Fruit fly (Drosophila melanogaster): ENCODE results near the gene CG31274.
A peak's percentile ranks its signal among the peaks of the same experiment; 100 is the strongest.

CG31274 gene

DNA sequence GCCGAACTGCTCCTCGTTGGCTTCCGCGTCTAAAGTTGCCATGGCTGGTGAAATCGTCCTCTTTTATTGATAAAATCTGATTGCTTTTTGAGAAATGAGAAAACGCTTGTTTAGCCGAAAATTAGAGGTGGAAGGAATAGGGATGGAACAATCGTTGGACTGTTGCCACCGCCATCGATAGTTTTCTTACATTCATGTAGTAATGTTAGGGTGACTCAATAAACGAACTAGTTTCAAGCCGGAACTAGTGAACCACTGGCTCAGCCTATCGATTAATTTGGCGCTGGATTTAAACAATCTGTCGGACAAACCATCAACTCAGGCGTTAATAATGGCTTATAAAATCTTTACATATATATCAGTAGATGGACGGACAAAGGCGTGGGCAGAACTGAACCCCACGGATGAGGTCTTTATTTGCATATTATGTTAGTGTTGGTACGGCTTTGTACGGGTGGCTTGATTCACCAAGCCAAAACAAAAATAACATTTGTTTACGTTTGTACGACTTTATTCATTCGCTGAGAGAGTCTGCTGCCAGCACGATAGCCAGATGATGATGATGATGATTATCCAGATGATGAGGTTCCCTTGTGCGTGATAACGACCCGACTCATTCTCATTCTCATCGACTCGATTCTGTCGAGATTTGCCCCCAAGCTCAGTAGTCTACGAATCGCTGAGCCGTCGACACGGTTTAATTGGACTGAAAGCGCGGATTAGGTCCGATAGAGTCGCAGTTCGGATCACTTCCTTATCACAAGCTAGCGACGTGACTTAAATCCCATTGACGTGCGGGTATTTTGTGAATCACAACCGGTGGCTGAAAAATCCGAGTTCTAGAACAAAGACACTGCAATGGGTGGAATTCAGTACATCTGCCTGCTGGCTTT is 9.6 kb downstream of the CG31274 start, which contains the start of the genes Sf3a1 and Irc (continued):
- TF ChIP-seq CG2120 (GFP tag; optimal IDR thresholded peaks at IDR 0.05) (peak; percentile 67), lov (optimal IDR thresholded peaks at IDR 0.05) (no peak), lov (GFP tag; IDR thresholded peaks at IDR 0.05) (no peak), Antp (GFP tag; optimal IDR thresholded peaks at IDR 0.05) (peak; percentile 19), HmgZ (tag; optimal IDR thresholded peaks at IDR 0.05) (peak; percentile 75), CG9797 (GFP tag; optimal IDR thresholded peaks at IDR 0.05) (peak; percentile 29), z (GFP tag; IDR thresholded peaks at IDR 0.05) (no peak), CHES-1-like (GFP tag; optimal IDR thresholded peaks at IDR 0.05) (peak; percentile 36), inv (GFP tag; IDR thresholded peaks at IDR 0.05; ENCODE audit: partially characterized antibody) (peak; percentile 94), CG14014 (GFP tag; IDR thresholded peaks at IDR 0.05) (no peak), CG7963 (GFP tag; IDR thresholded peaks at IDR 0.05; ENCODE audit: partially characterized antibody) (peak; percentile 90), Opbp (GFP tag; IDR thresholded peaks at IDR 0.05; ENCODE audit: partially characterized antibody) (peak; percentile 97), ind (GFP tag; optimal IDR thresholded peaks at IDR 0.05) (no peak), CG33213 (GFP tag; optimal IDR thresholded peaks at IDR 0.05) (peak; percentile 62), CG17568 (GFP tag; optimal IDR thresholded peaks at IDR 0.05) (peak; percentile 100), zen2 (GFP tag; IDR thresholded peaks at IDR 0.05; ENCODE audit: partially characterized antibody) (peak; percentile 95), CG6854 (GFP tag; optimal IDR thresholded peaks at IDR 0.05) (no peak), tx (GFP tag; optimal IDR thresholded peaks at IDR 0.05) (peak; percentile 18), ems (GFP tag; optimal IDR thresholded peaks at IDR 0.05) (peak; percentile 49), Pdp1 (GFP tag; optimal IDR thresholded peaks at IDR 0.05) (peak; percentile 25 to 54), Bgb (GFP tag; IDR thresholded peaks at IDR 0.05; ENCODE audit: partially characterized antibody) (peak; percentile 98), fd102C (GFP tag; optimal IDR thresholded peaks at IDR 0.05) (no peak), CG11456 (GFP tag; IDR thresholded peaks at IDR 0.05) (0 out of 3 replicates have a peak, but pooled peaks have one; percentile 17), da (GFP tag; optimal IDR thresholded peaks at IDR 0.05) (no peak), slbo (GFP tag; IDR thresholded peaks at IDR 0.05) (peak; percentile 58; the same call in 1 of the 2 replicates), CG34224 (GFP tag; IDR thresholded peaks at IDR 0.05; ENCODE audit: partially characterized antibody) (peak; percentile 95), CG17186 (GFP tag; optimal IDR thresholded peaks at IDR 0.05) (peak; percentile 30), Myb (GFP tag; optimal IDR thresholded peaks at IDR 0.05) (peak; percentile 41), Dll (GFP tag; IDR thresholded peaks at IDR 0.05; ENCODE audit: partially characterized antibody) (peak; percentile 96), kni (GFP tag; optimal IDR thresholded peaks at IDR 0.05) (no peak), CG17359 (tag; optimal IDR thresholded peaks at IDR 0.05) (no peak), CG2712 (tag; optimal IDR thresholded peaks at IDR 0.05) (peak; percentile 51), chm (GFP tag; IDR thresholded peaks at IDR 0.05) (peak; percentile 5; the same call in 1 of the 2 replicates), pzg (GFP tag; optimal IDR thresholded peaks at IDR 0.05) (peak; percentile 95), tna (GFP tag; IDR thresholded peaks at IDR 0.05; ENCODE audit: partially characterized antibody) (peak; percentile 94), grn (GFP tag; optimal IDR thresholded peaks at IDR 0.05) (peak; percentile 10), YL-1 (GFP tag; optimal IDR thresholded peaks at IDR 0.05) (peak; percentile 73), Med (GFP tag) (peak; percentile 90), dpn (GFP tag; optimal IDR thresholded peaks at IDR 0.05) (peak; percentile 24 to 52), stwl (tag; optimal IDR thresholded peaks at IDR 0.05) (peak; percentile 82), CG12744 (GFP tag; optimal IDR thresholded peaks at IDR 0.05) (no peak), CG1529 (GFP tag; optimal IDR thresholded peaks at IDR 0.05) (no peak), CG4730 (GFP tag; IDR thresholded peaks at IDR 0.05) (no peak), insv (GFP tag; optimal IDR thresholded peaks at IDR 0.05) (no peak), trem (tag; optimal IDR thresholded peaks at IDR 0.05) (peak; percentile 75), CG3065 (GFP tag; optimal IDR thresholded peaks at IDR 0.05) (peak; percentile 30), HLH4C (GFP tag; IDR thresholded peaks at IDR 0.05; ENCODE audit: partially characterized antibody) (peak; percentile 92), ro (GFP tag; IDR thresholded peaks at IDR 0.05) (no peak)
